Worm (Caenorhabditis elegans) whole organism, L1 larva: ENCODE data around the gene hrg-10.

Source experiments
- Y116A8C.19 ChIP-seq: sonication (generic microtip); optimal IDR thresholded peaks from 2 replicates; lab custom pipeline; 2016; ENCODE audit warnings: missing compliant biosample characterization, missing genetic modification characterization, borderline replicate concordance
- elt-3 ChIP-seq, 6 experiments: fragments of 150-350 bp in 1 of 6; sonication (generic microtip); optimal IDR thresholded peaks; 2 replicates each; lab custom pipeline; 2017 to 2018; ENCODE audit warnings: missing biosample characterization in 6 of 6, missing genetic modification characterization in 6 of 6, inconsistent platforms in 1 of 6
- lin-35 ChIP-seq, 2 experiments: fragments of 150-350 bp; optimal IDR thresholded peaks; 2 replicates each; lab custom pipeline; 2014; ENCODE audit warnings: missing biosample characterization in 2 of 2, missing genetic modification characterization in 2 of 2, missing genetic modification reagents in 2 of 2
- mab-9 ChIP-seq: fragments of 200-800 bp; sonication (Bioruptor generic); IDR thresholded peaks from 2 replicates; pipeline ENCODE4 v1.3.6; 2022; ENCODE audit warnings: missing genetic modification reagents, missing genetic modification characterization, missing compliant biosample characterization
- mdl-1 ChIP-seq, 2 experiments: fragments of 150-350 bp; optimal IDR thresholded peaks; 2 replicates each; lab custom pipeline; 2014 to 2017; ENCODE audit warnings: missing biosample characterization in 2 of 2, missing genetic modification characterization in 2 of 2, inconsistent platforms in 1 of 2
- nhr-11 ChIP-seq: fragments of 150-350 bp; optimal IDR thresholded peaks from 2 replicates; lab custom pipeline; 2014; ENCODE audit warnings: missing biosample characterization, missing genetic modification characterization
- nhr-12 ChIP-seq: sonication (generic microtip); optimal IDR thresholded peaks from 2 replicates; lab custom pipeline; 2017; ENCODE audit warnings: missing biosample characterization, missing genetic modification characterization

DNA sequence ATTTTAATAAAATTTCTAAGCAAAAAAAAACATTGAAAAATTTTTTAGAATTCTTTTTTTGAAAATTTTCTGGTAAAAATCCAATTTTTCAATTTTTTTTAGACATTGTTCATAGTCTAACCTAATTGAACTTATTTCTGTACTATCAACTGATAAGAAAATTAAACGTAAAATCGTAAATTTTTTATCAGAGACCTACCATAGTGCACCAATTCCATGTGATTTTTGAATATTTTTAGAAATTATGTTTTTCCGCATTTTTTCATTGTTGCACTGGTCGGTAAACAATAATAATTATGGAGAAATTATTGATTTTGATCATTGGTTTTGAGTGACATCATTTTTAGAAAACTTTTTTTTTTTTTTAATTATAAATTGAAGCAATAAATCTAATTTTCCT lies 19.4 kb upstream of the hrg-10 start:
- TF ChIP-seq elt-3 (tag; optimal IDR thresholded peaks at IDR 0.05; lab: Kevin White, UChicago): no peak
- no peak for TF ChIP-seq mdl-1 (tag; optimal IDR thresholded peaks at IDR 0.05; lab: Kevin White, UChicago)
- no peak for TF ChIP-seq mab-9 (GFP tag; lab: Robert Waterston, UW)
- TF ChIP-seq nhr-11 (tag; lab: Kevin White, UChicago): no peak
- TF ChIP-seq Y116A8C.19 (tag; lab: Kevin White, UChicago): no peak
- no peak for TF ChIP-seq nhr-12
- TF ChIP-seq lin-35 (GFP tag; optimal IDR thresholded peaks at IDR 0.05; lab: Kevin White, UChicago): no peak
